Worm (Caenorhabditis elegans) whole organism, young adult: ENCODE data around the gene Y59C2A.1.

ENCODE experiments used
- B0336.3 ChIP-seq: fragments of 200-800 bp; sonication (Bioruptor generic); IDR thresholded peaks from 2 replicates; pipeline ENCODE4 v1.3.6; 2022; ENCODE audit warnings: missing genetic modification characterization, missing compliant biosample characterization
- C06A6.2 ChIP-seq: fragments of 200-800 bp; sonication (Bioruptor generic); conservative IDR thresholded peaks from 2 replicates; pipeline ENCODE4 v1.3.6; 2022; ENCODE audit warnings: missing genetic modification characterization, missing compliant biosample characterization
- C17E4.6 ChIP-seq: fragments of 200-800 bp; sonication (Bioruptor generic); IDR thresholded peaks from 2 replicates; pipeline ENCODE4 v1.3.6; 2022; ENCODE audit warnings: missing genetic modification reagents, missing genetic modification characterization, missing compliant biosample characterization
- F10E7.11 ChIP-seq: sonication (generic microtip); optimal IDR thresholded peaks from 2 replicates; lab custom pipeline; 2017; ENCODE audit warnings: mild to moderate bottlenecking, missing genetic modification characterization, moderate library complexity, missing compliant biosample characterization
- F22D6.2 ChIP-seq: sonication (generic microtip); optimal IDR thresholded peaks from 2 replicates; lab custom pipeline; 2016; ENCODE audit warnings: mild to moderate bottlenecking, missing genetic modification characterization, missing compliant biosample characterization
- F23B12.7 ChIP-seq: sonication (generic microtip); optimal IDR thresholded peaks from 2 replicates; lab custom pipeline; 2017; ENCODE audit warnings: missing genetic modification characterization, mild to moderate bottlenecking, missing compliant biosample characterization, antibody characterized with exemption, moderate library complexity; ENCODE audit not compliant: insufficient read depth
- F33H1.4 ChIP-seq: fragments of 200-800 bp; sonication (Bioruptor generic); IDR thresholded peaks from 2 replicates; pipeline ENCODE4 v1.3.6; 2022; ENCODE audit warnings: missing genetic modification reagents, missing genetic modification characterization, missing compliant biosample characterization
- F37B4.10 ChIP-seq: fragments of 200-800 bp; sonication (Bioruptor generic); IDR thresholded peaks from 2 replicates; pipeline ENCODE4 v1.3.6; 2022; ENCODE audit warnings: missing genetic modification characterization, missing compliant biosample characterization
- F52B5.7 ChIP-seq: sonication (generic microtip); optimal IDR thresholded peaks from 2 replicates; lab custom pipeline; 2016; ENCODE audit warnings: mild to moderate bottlenecking, missing genetic modification characterization, missing compliant biosample characterization
- F57A8.1 ChIP-seq: fragments of 200-800 bp; sonication (Bioruptor generic); optimal IDR thresholded peaks from 2 replicates; lab custom pipeline; 2018; ENCODE audit warnings: mild to moderate bottlenecking, missing genetic modification characterization, moderate library complexity, missing compliant biosample characterization
- Y53G8AR.9 ChIP-seq: fragments of 200-800 bp; sonication (Bioruptor generic); conservative IDR thresholded peaks from 2 replicates; pipeline ENCODE4 v1.3.6; 2022; ENCODE audit warnings: missing genetic modification reagents, missing genetic modification characterization, missing compliant biosample characterization
- Y56A3A.18 ChIP-seq: fragments of 200-800 bp; sonication (Bioruptor generic); IDR thresholded peaks from 2 replicates; pipeline ENCODE4 v1.3.6; 2022; ENCODE audit warnings: missing genetic modification reagents, missing genetic modification characterization, missing compliant biosample characterization
- Y67H2A.10 ChIP-seq: fragments of 200-800 bp; sonication (Bioruptor generic); conservative IDR thresholded peaks from 2 replicates; pipeline ENCODE4 v1.3.6; 2022; ENCODE audit warnings: missing genetic modification reagents, missing genetic modification characterization, missing compliant biosample characterization
- Y79H2A.3 ChIP-seq: fragments of 200-800 bp; sonication (Bioruptor generic); conservative IDR thresholded peaks from 2 replicates; pipeline ENCODE4 v1.3.6; 2022; ENCODE audit warnings: missing genetic modification reagents, missing genetic modification characterization, missing compliant biosample characterization
- ZK185.1 ChIP-seq: sonication (generic microtip); optimal IDR thresholded peaks from 2 replicates; lab custom pipeline; 2016; ENCODE audit warnings: mild to moderate bottlenecking, missing genetic modification characterization, missing compliant biosample characterization; ENCODE audit not compliant: poor library complexity, severe bottlenecking
- aptf-2 ChIP-seq: fragments of 200-800 bp; sonication (Bioruptor generic); conservative IDR thresholded peaks from 2 replicates; pipeline ENCODE4 v1.3.6; 2022; ENCODE audit warnings: missing genetic modification reagents, missing genetic modification characterization, missing compliant biosample characterization
- bed-1 ChIP-seq: fragments of 200-800 bp; sonication (Bioruptor generic); IDR thresholded peaks from 2 replicates; pipeline ENCODE4 v1.3.6; 2022; ENCODE audit warnings: missing genetic modification reagents, missing genetic modification characterization, missing compliant biosample characterization
- bed-2 ChIP-seq: fragments of 200-800 bp; sonication (Bioruptor generic); IDR thresholded peaks from 2 replicates; pipeline ENCODE4 v1.3.6; 2022; ENCODE audit warnings: missing genetic modification reagents, missing genetic modification characterization, missing compliant biosample characterization
- ceh-40 ChIP-seq: fragments of 200-800 bp; sonication (Bioruptor generic); IDR thresholded peaks from 2 replicates; pipeline ENCODE4 v1.3.6; 2022; ENCODE audit warnings: missing genetic modification characterization, missing compliant biosample characterization
- ceh-91 ChIP-seq: fragments of 200-800 bp; sonication (Bioruptor generic); IDR thresholded peaks from 2 replicates; pipeline ENCODE4 v1.3.6; 2022; ENCODE audit warnings: missing genetic modification reagents, missing genetic modification characterization, missing compliant biosample characterization
- dpff-1 ChIP-seq: sonication (generic microtip); optimal IDR thresholded peaks from 2 replicates; lab custom pipeline; 2017; ENCODE audit warnings: mild to moderate bottlenecking, missing genetic modification characterization, missing compliant biosample characterization
- egl-18 ChIP-seq: fragments of 200-800 bp; sonication (Bioruptor generic); IDR thresholded peaks from 2 replicates; pipeline ENCODE4 v1.3.6; 2022; ENCODE audit warnings: missing genetic modification reagents, missing genetic modification characterization, missing compliant biosample characterization
- egl-44 ChIP-seq: fragments of 200-800 bp; sonication (Bioruptor generic); IDR thresholded peaks from 2 replicates; pipeline ENCODE4 v1.3.6; 2022; ENCODE audit warnings: missing genetic modification reagents, missing genetic modification characterization, missing compliant biosample characterization
- egrh-3 ChIP-seq: fragments of 200-800 bp; sonication (Bioruptor generic); IDR thresholded peaks from 2 replicates; pipeline ENCODE4 v1.3.6; 2022; ENCODE audit warnings: missing genetic modification reagents, missing genetic modification characterization, missing compliant biosample characterization
- hlh-12 ChIP-seq: sonication (generic microtip); optimal IDR thresholded peaks from 2 replicates; lab custom pipeline; 2016; ENCODE audit warnings: missing genetic modification characterization, missing compliant biosample characterization
- lag-1 ChIP-seq: fragments of 200-800 bp; sonication (Bioruptor generic); IDR thresholded peaks from 2 replicates; pipeline ENCODE4 v1.3.6; 2022; ENCODE audit warnings: missing genetic modification reagents, missing genetic modification characterization, missing compliant biosample characterization
- mcd-1 ChIP-seq: fragments of 200-800 bp; sonication (Bioruptor generic); IDR thresholded peaks from 2 replicates; pipeline ENCODE4 v1.3.6; 2022; ENCODE audit warnings: missing genetic modification reagents, missing genetic modification characterization, missing compliant biosample characterization
- mes-4 ChIP-seq: sonication (generic microtip); optimal IDR thresholded peaks from 2 replicates; lab custom pipeline; 2016; ENCODE audit warnings: missing genotype, missing genetic modification characterization, missing compliant biosample characterization
- nfya-1 ChIP-seq: sonication (generic microtip); optimal IDR thresholded peaks from 2 replicates; lab custom pipeline; 2017; ENCODE audit warnings: antibody characterized with exemption, missing compliant biosample characterization, missing genetic modification characterization, borderline replicate concordance; ENCODE audit not compliant: insufficient read depth
- nhr-120 ChIP-seq: fragments of 200-800 bp; sonication (Bioruptor generic); IDR thresholded peaks from 2 replicates; pipeline ENCODE4 v1.3.6; 2022; ENCODE audit warnings: missing genetic modification characterization, missing compliant biosample characterization
- nhr-80 ChIP-seq: sonication (generic microtip); optimal IDR thresholded peaks from 2 replicates; lab custom pipeline; 2016; ENCODE audit warnings: missing genetic modification characterization, missing compliant biosample characterization
- rpc-1 ChIP-seq, 2 experiments: fragments of 150-350 bp in 1 of 2; sonication (generic microtip) in 1 of 2; optimal IDR thresholded peaks; 2 replicates each; lab custom pipeline; 2014 to 2018; ENCODE audit warnings: missing biosample characterization in 1 of 2, missing genetic modification characterization in 1 of 2, missing genetic modification reagents in 1 of 2, missing genotype in 1 of 2
- somi-1 ChIP-seq: fragments of 200-800 bp; sonication (Bioruptor generic); optimal IDR thresholded peaks from 2 replicates; lab custom pipeline; 2018; ENCODE audit warnings: mild to moderate bottlenecking, missing genetic modification characterization, missing compliant biosample characterization
- tlf-1 ChIP-seq: fragments of 200-800 bp; sonication (Bioruptor generic); optimal IDR thresholded peaks from 2 replicates; lab custom pipeline; 2018; ENCODE audit warnings: mild to moderate bottlenecking, missing genetic modification characterization, missing compliant biosample characterization
- unc-130 ChIP-seq: sonication (generic microtip); optimal IDR thresholded peaks from 2 replicates; lab custom pipeline; 2016; ENCODE audit warnings: missing genetic modification reagents, missing genetic modification characterization, missing compliant biosample characterization
- ztf-26 ChIP-seq: sonication (generic microtip); optimal IDR thresholded peaks from 2 replicates; lab custom pipeline; 2017; ENCODE audit warnings: missing genetic modification characterization, missing compliant biosample characterization
- ztf-28 ChIP-seq: fragments of 200-800 bp; sonication (Bioruptor generic); IDR thresholded peaks from 2 replicates; pipeline ENCODE4 v1.3.6; 2022; ENCODE audit warnings: missing genetic modification reagents, missing genetic modification characterization, missing compliant biosample characterization
- ztf-3 ChIP-seq: fragments of 200-800 bp; sonication (Bioruptor generic); optimal IDR thresholded peaks from 2 replicates; lab custom pipeline; 2018; ENCODE audit warnings: mild to moderate bottlenecking, missing genetic modification characterization, missing compliant biosample characterization

The Y59C2A.1 gene

ce11 chrII:2175367-2175766, 32.5 kb upstream of the Y59C2A.1 start, which contains the start of gene C33C12.7:
TSS of gene C33C12.7 (minus strand) at chrII:2175467.
- no peak for TF ChIP-seq bed-2 (GFP tag; lab: Robert Waterston, UW)

ce11 chrII:2176688-2177087, 31.2 kb upstream of the Y59C2A.1 start, which contains the start of gene gba-1:
TSS of gene gba-1 (plus strand) at chrII:2176741.
- peak; percentile 38 for TF ChIP-seq nhr-80
- TF ChIP-seq tlf-1 (GFP tag; lab: Kevin White, UChicago): no peak
- TF ChIP-seq bed-1 (GFP tag; lab: Robert Waterston, UW): no peak
- TF ChIP-seq C17E4.6 (GFP tag; lab: Robert Waterston, UW): no peak
- no peak for TF ChIP-seq F22D6.2 (tag; lab: Kevin White, UChicago)
- TF ChIP-seq F33H1.4 (GFP tag; lab: Robert Waterston, UW): no peak
- TF ChIP-seq somi-1: no peak

ce11 chrII:2177735-2178134, 30.2 kb upstream of the Y59C2A.1 start:
- TF ChIP-seq nhr-80 (no peak), F10E7.11 (no peak), hlh-12 (tag; lab: Kevin White, UChicago) (no peak), aptf-2 (GFP tag; lab: Robert Waterston, UW) (no peak), F57A8.1 (GFP tag; lab: Kevin White, UChicago) (no peak), ceh-40 (GFP tag; lab: Robert Waterston, UW) (no peak), Y67H2A.10 (GFP tag; lab: Robert Waterston, UW) (no peak), F52B5.7 (tag; lab: Kevin White, UChicago) (no peak), Y53G8AR.9 (GFP tag; lab: Robert Waterston, UW) (no peak), C06A6.2 (GFP tag; lab: Robert Waterston, UW) (no peak)

DNA sequence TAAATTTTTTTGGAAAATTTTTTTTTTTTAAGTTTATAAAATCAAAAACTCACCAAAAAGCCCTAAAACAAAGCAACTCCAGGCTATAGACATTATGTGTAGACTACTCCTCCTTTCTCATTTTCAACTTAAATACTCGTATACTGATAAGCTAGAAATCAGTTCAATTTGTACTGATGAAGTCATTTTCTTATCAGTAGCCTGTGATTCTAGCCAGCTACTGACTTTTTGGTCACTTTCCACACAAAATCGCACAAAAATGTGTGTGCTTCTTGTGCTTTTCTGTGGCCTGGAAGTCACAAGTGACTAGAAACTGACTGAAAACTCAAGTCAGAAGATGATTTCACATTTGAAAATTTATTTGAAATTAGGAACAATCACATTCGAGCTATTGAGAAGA, 21.6 kb upstream of the Y59C2A.1 start, which contains the start of gene gba-2:
gba-2 (minus strand) TSS at position 106 of the 400 bp plus-strand sequence.
- TF ChIP-seq nhr-120 (GFP tag; lab: Robert Waterston, UW): no peak
- peak; percentile 50 for TF ChIP-seq nhr-80

ce11 chrII:2186730-2187129, 21.2 kb upstream of the Y59C2A.1 start:
- no peak for TF ChIP-seq B0336.3 (GFP tag; lab: Robert Waterston, UW)
- no peak for TF ChIP-seq F37B4.10 (GFP tag; lab: Robert Waterston, UW)
- TF ChIP-seq F23B12.7: no peak
- TF ChIP-seq mes-4 (tag; lab: Kevin White, UChicago): no peak
- no peak for TF ChIP-seq Y56A3A.18 (GFP tag; lab: Robert Waterston, UW)
- TF ChIP-seq nfya-1 (tag; lab: Kevin White, UChicago): no peak
- no peak for TF ChIP-seq ZK185.1 (tag; lab: Kevin White, UChicago)
- no peak for TF ChIP-seq unc-130 (GFP tag; lab: Kevin White, UChicago)
- TF ChIP-seq ztf-26 (tag; lab: Kevin White, UChicago): no peak
- TF ChIP-seq Y79H2A.3: no peak
- TF ChIP-seq dpff-1 (tag; lab: Kevin White, UChicago): no peak
- no peak for TF ChIP-seq F33H1.4 (GFP tag; lab: Robert Waterston, UW)
- TF ChIP-seq, all 124 proteins: peak for 0

- TF ChIP-seq Y79H2A.3: no peak
- TF ChIP-seq egrh-3 (GFP tag; lab: Robert Waterston, UW): no peak
- TF ChIP-seq lag-1: no peak
- TF ChIP-seq egl-18 (GFP tag; lab: Robert Waterston, UW): no peak
- no peak for TF ChIP-seq ceh-91 (GFP tag; lab: Robert Waterston, UW)
- no peak for TF ChIP-seq rpc-1 (optimal IDR thresholded peaks at IDR 0.05; lab: Kevin White, UChicago)
- TF ChIP-seq rpc-1 (tag; optimal IDR thresholded peaks at IDR 0.05; lab: Kevin White, UChicago): no peak
- no peak for TF ChIP-seq ztf-28 (GFP tag; lab: Robert Waterston, UW)
- no peak for TF ChIP-seq Y53G8AR.9 (GFP tag; lab: Robert Waterston, UW)
- no peak for TF ChIP-seq ceh-40 (GFP tag; lab: Robert Waterston, UW)
- TF ChIP-seq somi-1: no peak
- TF ChIP-seq egl-44: no peak
- TF ChIP-seq ztf-3 (GFP tag; lab: Kevin White, UChicago): no peak
- TF ChIP-seq mcd-1 (GFP tag; lab: Robert Waterston, UW): no peak
Measured at ce11 chrII:2189357-2189756, 18.6 kb upstream of the Y59C2A.1 start, which contains the start of gene mtq-2. TSS of gene mtq-2 (minus strand) at chrII:2189457.
